Fruit fly (Drosophila melanogaster) whole organism, prepupa: Measurements from ENCODE around the gene COX6B.

Experiments
- Blimp-1 ChIP-seq: fragments of 200-800 bp; sonication (Bioruptor generic); optimal IDR thresholded peaks from 3 replicates; lab custom pipeline; 2017; ENCODE audit warnings: missing biosample characterization, missing genetic modification characterization, mild to moderate bottlenecking, moderate library complexity, missing genetic modification reagents
- CG10631 ChIP-seq: fragments of 200-800 bp; sonication (Bioruptor generic); optimal IDR thresholded peaks from 2 replicates; lab custom pipeline; 2016; ENCODE audit warnings: missing biosample characterization, missing genetic modification characterization
- CG10669 ChIP-seq: fragments of 200-800 bp; sonication (Bioruptor generic); optimal IDR thresholded peaks from 3 replicates; lab custom pipeline; 2018; ENCODE audit warnings: missing biosample characterization, mild to moderate bottlenecking, missing genetic modification characterization, moderate library complexity
- CG11294 ChIP-seq: fragments of 200-800 bp; sonication (Bioruptor generic); IDR thresholded peaks from 2 replicates; pipeline ENCODE4 v1.3.6; 2022; ENCODE audit warnings: missing biosample characterization, missing genetic modification characterization
- CG11762 ChIP-seq: fragments of 200-800 bp; sonication (Bioruptor generic); optimal IDR thresholded peaks from 3 replicates; lab custom pipeline; 2016; ENCODE audit warnings: missing biosample characterization, missing genetic modification characterization; ENCODE audit not compliant: insufficient read depth
- CG11902 ChIP-seq: fragments of 200-800 bp; sonication (Bioruptor generic); optimal IDR thresholded peaks from 3 replicates; lab custom pipeline; 2016; ENCODE audit warnings: missing biosample characterization, missing genetic modification characterization
- CG15336 ChIP-seq: fragments of 200-800 bp; sonication (Bioruptor generic); IDR thresholded peaks from 2 replicates; pipeline ENCODE4 v1.3.6; 2022; ENCODE audit warnings: missing biosample characterization, missing genetic modification characterization
- CG1621 ChIP-seq: fragments of 200-800 bp; sonication (Bioruptor generic); optimal IDR thresholded peaks from 3 replicates; lab custom pipeline; 2018; ENCODE audit warnings: missing biosample characterization, mild to moderate bottlenecking, missing genetic modification characterization
- CG16779 ChIP-seq: fragments of 200-800 bp; sonication (Bioruptor generic); optimal IDR thresholded peaks from 3 replicates; lab custom pipeline; 2017; ENCODE audit warnings: missing biosample characterization, mild to moderate bottlenecking, missing genetic modification characterization
- CG3032 ChIP-seq: fragments of 200-800 bp; optimal IDR thresholded peaks from 2 replicates; lab custom pipeline; 2019; ENCODE audit warnings: missing biosample characterization, mild to moderate bottlenecking, missing genetic modification characterization, moderate library complexity
- CG32006 ChIP-seq: fragments of 200-800 bp; sonication (Bioruptor generic); optimal IDR thresholded peaks from 3 replicates; lab custom pipeline; 2017; ENCODE audit warnings: missing biosample characterization, mild to moderate bottlenecking, missing genetic modification characterization
- CG34406 ChIP-seq: fragments of 200-800 bp; sonication (Bioruptor generic); optimal IDR thresholded peaks from 3 replicates; lab custom pipeline; 2016; ENCODE audit warnings: missing biosample characterization, missing genetic modification characterization
- CG3919 ChIP-seq: fragments of 200-800 bp; sonication (Bioruptor generic); optimal IDR thresholded peaks from 3 replicates; lab custom pipeline; 2016; ENCODE audit warnings: missing biosample characterization, missing genetic modification characterization
- CG4318 ChIP-seq: fragments of 200-800 bp; sonication (Bioruptor generic); optimal IDR thresholded peaks from 3 replicates; lab custom pipeline; 2017; ENCODE audit warnings: missing biosample characterization, mild to moderate bottlenecking, missing genetic modification characterization
- CG6276 ChIP-seq: fragments of 200-800 bp; sonication (Bioruptor generic); optimal IDR thresholded peaks from 2 replicates; lab custom pipeline; 2017; ENCODE audit warnings: missing biosample characterization, mild to moderate bottlenecking, missing genetic modification characterization
- CG6792 ChIP-seq: fragments of 200-800 bp; sonication (Bioruptor generic); optimal IDR thresholded peaks from 3 replicates; lab custom pipeline; 2016; ENCODE audit warnings: missing biosample characterization, missing genetic modification characterization
- CG6808 ChIP-seq: fragments of 200-800 bp; sonication (Bioruptor generic); optimal IDR thresholded peaks from 3 replicates; lab custom pipeline; 2017; ENCODE audit warnings: missing biosample characterization, missing genetic modification characterization, mild to moderate bottlenecking, moderate library complexity, missing genetic modification reagents
- CG6854 ChIP-seq: fragments of 200-800 bp; sonication (Bioruptor generic); optimal IDR thresholded peaks from 2 replicates; lab custom pipeline; 2017; ENCODE audit warnings: missing biosample characterization, mild to moderate bottlenecking, missing genetic modification characterization
- CG7368 ChIP-seq: fragments of 200-800 bp; sonication (Bioruptor generic); optimal IDR thresholded peaks from 3 replicates; lab custom pipeline; 2016; ENCODE audit warnings: missing biosample characterization, missing genetic modification characterization
- CG8119 ChIP-seq: fragments of 200-800 bp; sonication (Bioruptor generic); IDR thresholded peaks from 3 replicates; pipeline ENCODE4 v1.3.6; 2022; ENCODE audit warnings: missing biosample characterization, missing genetic modification characterization
- CG8319 ChIP-seq: fragments of 200-800 bp; sonication (Bioruptor generic); optimal IDR thresholded peaks from 3 replicates; lab custom pipeline; 2016; ENCODE audit warnings: missing biosample characterization, missing genetic modification characterization
- CG8632 ChIP-seq: fragments of 200-800 bp; sonication (Bioruptor generic); optimal IDR thresholded peaks from 3 replicates; lab custom pipeline; 2016; ENCODE audit warnings: missing biosample characterization, missing genetic modification characterization
- CG9139 ChIP-seq: fragments of 200-800 bp; sonication (Bioruptor generic); optimal IDR thresholded peaks from 3 replicates; lab custom pipeline; 2017; ENCODE audit warnings: missing biosample characterization, mild to moderate bottlenecking, missing genetic modification characterization
- Eip75B ChIP-seq: fragments of 200-800 bp; sonication (Bioruptor generic); optimal IDR thresholded peaks from 3 replicates; lab custom pipeline; 2016; ENCODE audit warnings: missing biosample characterization, missing genetic modification characterization
- Eip78C ChIP-seq: fragments of 200-800 bp; sonication (Bioruptor generic); peaks from one replicate; lab custom pipeline; 2016; ENCODE audit warnings: missing biosample characterization, missing genetic modification characterization
- Eip93F ChIP-seq: fragments of 200-800 bp; sonication (Bioruptor generic); optimal IDR thresholded peaks from 2 replicates; lab custom pipeline; 2016; ENCODE audit warnings: missing biosample characterization, mild to moderate bottlenecking, missing genetic modification characterization
- Ets21C ChIP-seq: fragments of 200-800 bp; sonication (Bioruptor generic); optimal IDR thresholded peaks from 3 replicates; lab custom pipeline; 2016; ENCODE audit warnings: missing biosample characterization, missing genetic modification characterization
- Ets96B ChIP-seq: fragments of 200-800 bp; optimal IDR thresholded peaks from 2 replicates; lab custom pipeline; 2019; ENCODE audit warnings: missing biosample characterization, mild to moderate bottlenecking, missing genetic modification characterization, moderate library complexity
- Gug ChIP-seq: fragments of 200-800 bp; sonication (Bioruptor generic); IDR thresholded peaks from 2 replicates; pipeline ENCODE4 v1.3.6; 2022; ENCODE audit warnings: missing biosample characterization, missing genetic modification characterization
- Hr38 ChIP-seq: sonication (Bioruptor generic); optimal IDR thresholded peaks from 2 replicates; lab custom pipeline; 2016; ENCODE audit warnings: missing biosample characterization, missing genetic modification characterization
- Hr4 ChIP-seq: fragments of 200-800 bp; sonication (Bioruptor generic); optimal IDR thresholded peaks from 3 replicates; lab custom pipeline; 2016; ENCODE audit warnings: missing biosample characterization, missing genetic modification characterization
- Lpt ChIP-seq: fragments of 200-800 bp; sonication (Bioruptor generic); optimal IDR thresholded peaks from 3 replicates; lab custom pipeline; 2016; ENCODE audit warnings: missing biosample characterization, missing genetic modification characterization
- Met ChIP-seq: fragments of 200-800 bp; sonication (Bioruptor generic); optimal IDR thresholded peaks from 3 replicates; lab custom pipeline; 2016; ENCODE audit warnings: missing biosample characterization, missing genetic modification characterization
- OdsH ChIP-seq: fragments of 200-800 bp; sonication (Bioruptor generic); optimal IDR thresholded peaks from 3 replicates; lab custom pipeline; 2016; ENCODE audit warnings: missing biosample characterization, missing genetic modification characterization
- Sox102F ChIP-seq: fragments of 200-800 bp; sonication (Bioruptor generic); optimal IDR thresholded peaks from 2 replicates; lab custom pipeline; 2016; ENCODE audit warnings: missing biosample characterization, mild to moderate bottlenecking, missing genetic modification characterization
- Sox14 ChIP-seq: fragments of 200-800 bp; sonication (Bioruptor generic); optimal IDR thresholded peaks from 3 replicates; lab custom pipeline; 2016; ENCODE audit warnings: missing biosample characterization, missing genetic modification characterization
- Sox15 ChIP-seq: fragments of 200-800 bp; sonication (Bioruptor generic); optimal IDR thresholded peaks from 3 replicates; lab custom pipeline; 2016; ENCODE audit warnings: missing biosample characterization, missing genetic modification characterization
- acj6 ChIP-seq: fragments of 200-800 bp; sonication (Bioruptor generic); optimal IDR thresholded peaks from 3 replicates; lab custom pipeline; 2016; ENCODE audit warnings: missing biosample characterization, missing genetic modification characterization
- cyc ChIP-seq: fragments of 200-800 bp; sonication (Bioruptor generic); optimal IDR thresholded peaks from 3 replicates; lab custom pipeline; 2016; ENCODE audit warnings: missing biosample characterization, missing genetic modification characterization
- dac ChIP-seq: fragments of 200-800 bp; sonication (Bioruptor generic); optimal IDR thresholded peaks from 2 replicates; lab custom pipeline; 2017; ENCODE audit warnings: missing biosample characterization, mild to moderate bottlenecking, missing genetic modification characterization
- dsx ChIP-seq: fragments of 200-800 bp; optimal IDR thresholded peaks from 3 replicates; lab custom pipeline; 2019; ENCODE audit warnings: missing biosample characterization, mild to moderate bottlenecking, missing genetic modification characterization, moderate library complexity; ENCODE audit not compliant: poor library complexity, severe bottlenecking
- eg ChIP-seq: fragments of 200-800 bp; sonication (Bioruptor generic); IDR thresholded peaks from 3 replicates; pipeline ENCODE4 v1.3.6; 2022; ENCODE audit warnings: missing biosample characterization, missing genetic modification characterization
- fd59A ChIP-seq: fragments of 200-800 bp; sonication (Bioruptor generic); optimal IDR thresholded peaks from 2 replicates; lab custom pipeline; 2017; ENCODE audit warnings: missing biosample characterization, mild to moderate bottlenecking, missing genetic modification characterization, missing genetic modification reagents
- fd85E ChIP-seq: fragments of 200-800 bp; sonication (Bioruptor generic); optimal IDR thresholded peaks from 3 replicates; lab custom pipeline; 2016; ENCODE audit warnings: missing biosample characterization, missing genetic modification characterization
- fkh ChIP-seq: fragments of 200-800 bp; sonication (Bioruptor generic); optimal IDR thresholded peaks from 3 replicates; lab custom pipeline; 2017; ENCODE audit warnings: missing biosample characterization, mild to moderate bottlenecking, missing genetic modification characterization, moderate library complexity
- lz ChIP-seq: fragments of 200-800 bp; sonication (Bioruptor generic); optimal IDR thresholded peaks from 3 replicates; lab custom pipeline; 2016; ENCODE audit warnings: missing biosample characterization, missing genetic modification characterization
- net ChIP-seq: fragments of 200-800 bp; sonication (Bioruptor generic); optimal IDR thresholded peaks from 3 replicates; lab custom pipeline; 2016; ENCODE audit warnings: missing biosample characterization, missing genetic modification characterization
- pdm3 ChIP-seq: fragments of 200-800 bp; sonication (Bioruptor generic); optimal IDR thresholded peaks from 3 replicates; lab custom pipeline; 2016; ENCODE audit warnings: missing biosample characterization, missing genetic modification characterization
- spab ChIP-seq: fragments of 200-800 bp; sonication (Bioruptor generic); optimal IDR thresholded peaks from 2 replicates; lab custom pipeline; 2017; ENCODE audit warnings: missing biosample characterization, mild to moderate bottlenecking, missing genetic modification characterization, missing genetic modification reagents
- ss ChIP-seq, 2 experiments: fragments of 200-800 bp; sonication (Bioruptor generic); optimal IDR thresholded peaks; 2 replicates in 1 of 2; 3 replicates in 1 of 2; lab custom pipeline; 2017 to 2018; ENCODE audit warnings: mild to moderate bottlenecking in 2 of 2, missing biosample characterization in 2 of 2, missing genetic modification characterization in 2 of 2, moderate library complexity in 1 of 2
- vri ChIP-seq: fragments of 200-800 bp; sonication (Bioruptor generic); optimal IDR thresholded peaks from 3 replicates; lab custom pipeline; 2016; ENCODE audit warnings: missing biosample characterization, mild to moderate bottlenecking, missing genetic modification characterization

The COX6B gene

dm6 chrX:19694792-19695558 is 49.2 kb downstream of the COX6B start, which contains the start of gene CG14229:
Gene CG14229, minus strand, starts transcription at chrX:19695250.
- TF ChIP-seq CG9139 (GFP tag; lab: Kevin White, UChicago) (no peak), Blimp-1 (GFP tag; lab: Kevin White, UChicago) (no peak), CG10669 (peak; percentile 5), Ets96B (tag; lab: Kevin White, UChicago) (no peak), spab (GFP tag; lab: Kevin White, UChicago) (no peak), vri (GFP tag; lab: Kevin White, UChicago) (no peak), Eip75B (GFP tag; lab: Kevin White, UChicago) (no peak), CG6276 (GFP tag; lab: Kevin White, UChicago) (no peak), CG6854 (GFP tag; lab: Kevin White, UChicago) (no peak), CG7368 (GFP tag; lab: Kevin White, UChicago) (no peak), pdm3 (GFP tag; lab: Kevin White, UChicago) (peak; percentile 56), CG8319 (GFP tag; lab: Kevin White, UChicago) (no peak), CG8632 (GFP tag; lab: Kevin White, UChicago) (peak; percentile 27), eg (GFP tag; lab: Robert Waterston, UW) (peak; percentile 57; the same call in 2 of the 3 replicates), Sox15 (GFP tag; lab: Kevin White, UChicago) (peak; percentile 19), CG15336 (peak; percentile 61), CG3919 (GFP tag; lab: Kevin White, UChicago) (no peak), CG8119 (GFP tag; lab: Robert Waterston, UW) (peak; percentile 35; the same call in 1 of the 3 replicates), CG11902 (GFP tag; lab: Kevin White, UChicago) (no peak), dsx (GFP tag; lab: Kevin White, UChicago) (no peak), acj6 (GFP tag; lab: Kevin White, UChicago) (peak; percentile 37), Sox14 (GFP tag; lab: Kevin White, UChicago) (peak; percentile 22), CG10631 (GFP tag; lab: Kevin White, UChicago) (peak; percentile 14), Eip78C (GFP tag; lab: Kevin White, UChicago) (peak; percentile 76), Met (peak; percentile 29), dac (GFP tag; lab: Kevin White, UChicago) (no peak), CG6792 (GFP tag; lab: Kevin White, UChicago) (peak; percentile 34), Gug (peak; percentile 38), CG11762 (no peak), CG3032 (tag; lab: Kevin White, UChicago) (no peak), CG16779 (tag; lab: Kevin White, UChicago) (no peak), Lpt (GFP tag; lab: Kevin White, UChicago) (no peak), CG11294 (GFP tag; lab: Robert Waterston, UW) (no peak), Ets21C (GFP tag; lab: Kevin White, UChicago) (no peak), Hr38 (GFP tag; lab: Kevin White, UChicago) (no peak), Hr4 (GFP tag; lab: Kevin White, UChicago) (peak; percentile 39), ss (GFP tag; optimal IDR thresholded peaks at IDR 0.05; lab: Kevin White, UChicago) (no peak), Sox102F (GFP tag; lab: Kevin White, UChicago) (peak; percentile 30), CG32006 (GFP tag; lab: Kevin White, UChicago) (peak; percentile 43), CG4318 (no peak), fkh (GFP tag; lab: Kevin White, UChicago) (no peak), cyc (GFP tag; lab: Kevin White, UChicago) (peak; percentile 32), fd59A (GFP tag; lab: Kevin White, UChicago) (no peak), CG1621 (tag; lab: Kevin White, UChicago) (no peak), CG34406 (GFP tag; lab: Kevin White, UChicago) (peak; percentile 49), Eip93F (GFP tag; lab: Kevin White, UChicago) (no peak), CG6808 (GFP tag; lab: Kevin White, UChicago) (no peak), OdsH (GFP tag; lab: Kevin White, UChicago) (peak; percentile 44), net (GFP tag; lab: Kevin White, UChicago) (no peak), fd85E (GFP tag; lab: Kevin White, UChicago) (no peak), lz (GFP tag; lab: Kevin White, UChicago) (peak; percentile 39)
